Fruit fly (Drosophila melanogaster): ENCODE measurements around the gene Lip2.

Gene Lip2

DNA sequence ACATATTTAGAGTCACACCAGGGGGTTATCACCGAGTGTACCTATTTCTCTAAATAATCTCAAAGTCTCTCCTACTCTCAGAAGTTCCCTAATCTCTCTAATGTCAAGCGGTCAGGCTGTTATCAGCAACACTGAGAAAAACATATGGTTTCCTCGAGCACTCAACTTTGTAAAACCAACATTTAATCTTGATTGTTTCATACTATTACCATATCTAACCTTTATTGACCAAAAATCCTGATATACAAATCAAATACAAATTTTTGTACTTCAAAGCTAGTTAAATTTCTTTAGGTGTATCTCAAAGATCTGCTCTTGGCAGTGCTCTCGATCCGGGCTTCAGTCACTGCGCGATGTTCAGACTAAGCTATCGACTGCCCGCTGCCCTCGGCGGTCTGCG is 6.0 kb downstream of the Lip2 start, which contains the start of gene CG6415:
Gene CG6415, plus strand, starts transcription at position 341 of the 400 bp plus-strand sequence.
- TF ChIP-seq dmrt93B (GFP tag; optimal IDR thresholded peaks at IDR 0.05) (peak; percentile 56), Hr78 (GFP tag; optimal IDR thresholded peaks at IDR 0.05) (no peak), rgr (GFP tag; optimal IDR thresholded peaks at IDR 0.05) (peak; percentile 86), usp (GFP tag; optimal IDR thresholded peaks at IDR 0.05) (no peak), CrebA (GFP tag; optimal IDR thresholded peaks at IDR 0.05; ENCODE audit: borderline replicate concordance) (no peak), Dfd (GFP tag; optimal IDR thresholded peaks at IDR 0.05) (no peak), GATAd (GFP tag; optimal IDR thresholded peaks at IDR 0.05) (no peak), h (GFP tag; optimal IDR thresholded peaks at IDR 0.05) (peak; percentile 92), Sp1 (GFP tag; optimal IDR thresholded peaks at IDR 0.05) (peak; percentile 67), jim (GFP tag; optimal IDR thresholded peaks at IDR 0.05) (no peak), HLH106 (tag; optimal IDR thresholded peaks at IDR 0.05) (peak; percentile 82), brk (GFP tag; optimal IDR thresholded peaks at IDR 0.05) (peak; percentile 47), N (GFP tag; optimal IDR thresholded peaks at IDR 0.05) (no peak), pan (optimal IDR thresholded peaks at IDR 0.05) (no peak), sv (GFP tag; optimal IDR thresholded peaks at IDR 0.05) (peak; percentile 52), dsf (GFP tag; optimal IDR thresholded peaks at IDR 0.05; ENCODE audit: borderline replicate concordance) (no peak), foxo (GFP tag; optimal IDR thresholded peaks at IDR 0.05) (peak; percentile 9 to 81), fru (GFP tag; optimal IDR thresholded peaks at IDR 0.05) (peak; percentile 86), tai (GFP tag; optimal IDR thresholded peaks at IDR 0.05) (no peak), Rel (GFP tag; optimal IDR thresholded peaks at IDR 0.05) (no peak), Rel (tag; optimal IDR thresholded peaks at IDR 0.05) (peak; percentile 40), CG9705 (GFP tag; optimal IDR thresholded peaks at IDR 0.05) (no peak), Hnf4 (GFP tag; optimal IDR thresholded peaks at IDR 0.05) (peak; percentile 76), ey (GFP tag; optimal IDR thresholded peaks at IDR 0.05) (peak; percentile 85), psq (GFP tag; optimal IDR thresholded peaks at IDR 0.05) (peak; percentile 55), Abd-B (GFP tag; optimal IDR thresholded peaks at IDR 0.05) (no peak), Myc (optimal IDR thresholded peaks at IDR 0.05) (no peak), woc (GFP tag; optimal IDR thresholded peaks at IDR 0.05) (peak; percentile 35), Jra (GFP tag; optimal IDR thresholded peaks at IDR 0.05) (peak; percentile 39), Hr83 (GFP tag; optimal IDR thresholded peaks at IDR 0.05; ENCODE audit: poor library complexity, severe bottlenecking) (no peak), br (GFP tag; optimal IDR thresholded peaks at IDR 0.05) (peak; percentile 81), CG32264 (GFP tag; optimal IDR thresholded peaks at IDR 0.05) (peak; percentile 38), Dif (GFP tag; optimal IDR thresholded peaks at IDR 0.05; ENCODE audit: partially characterized antibody) (no peak), OdsH (GFP tag; optimal IDR thresholded peaks at IDR 0.05) (peak; percentile 84)

DNA sequence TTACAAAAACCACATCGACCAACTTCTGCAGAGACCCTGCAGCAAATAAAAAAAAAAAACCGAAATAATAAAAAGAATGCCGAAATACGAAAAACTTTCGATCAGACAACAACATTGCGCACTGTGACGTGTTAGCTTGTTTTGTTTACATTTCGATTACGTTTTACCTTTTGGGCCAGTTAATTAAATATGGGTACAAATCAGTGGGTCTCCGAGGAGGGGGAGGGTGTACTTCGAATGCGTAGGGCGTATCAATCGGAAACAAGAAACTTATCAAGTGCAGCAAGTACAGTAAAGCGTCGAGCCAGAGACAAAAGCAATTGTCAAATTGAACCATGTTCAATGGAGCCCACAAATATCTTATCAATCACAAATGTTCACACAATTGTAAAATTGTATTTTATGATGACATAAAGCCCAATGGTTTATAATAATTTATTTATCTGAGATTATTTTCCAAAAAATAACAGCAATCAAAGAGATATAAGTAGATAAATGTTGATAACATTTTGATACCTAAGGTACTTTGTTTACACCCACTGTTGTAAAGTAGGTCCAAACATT is 7.7 kb downstream of the Lip2 start, which contains the start of gene Lip1:
Gene Lip1, minus strand, starts transcription at position 46 of the 564 bp plus-strand sequence.
- no peak for TF ChIP-seq Rel (GFP tag; optimal IDR thresholded peaks at IDR 0.05)
- no peak for TF ChIP-seq Rel (tag; optimal IDR thresholded peaks at IDR 0.05)
- TF ChIP-seq Hr78 (GFP tag; optimal IDR thresholded peaks at IDR 0.05): no peak
- no peak for TF ChIP-seq sage (GFP tag; optimal IDR thresholded peaks at IDR 0.05)
- TF ChIP-seq ey (GFP tag; optimal IDR thresholded peaks at IDR 0.05): no peak
- no peak for TF ChIP-seq usp (GFP tag; optimal IDR thresholded peaks at IDR 0.05)
- no peak for TF ChIP-seq Abd-B (GFP tag; optimal IDR thresholded peaks at IDR 0.05)
- TF ChIP-seq h (GFP tag; optimal IDR thresholded peaks at IDR 0.05): no peak
- TF ChIP-seq Vsx2 (GFP tag; optimal IDR thresholded peaks at IDR 0.05; ENCODE audit: partially characterized antibody): no peak
- TF ChIP-seq Dif (GFP tag; optimal IDR thresholded peaks at IDR 0.05; ENCODE audit: partially characterized antibody): no peak
- TF ChIP-seq jim (GFP tag; optimal IDR thresholded peaks at IDR 0.05): no peak
- TF ChIP-seq brk (GFP tag; optimal IDR thresholded peaks at IDR 0.05): no peak
- no peak for TF ChIP-seq br (GFP tag; optimal IDR thresholded peaks at IDR 0.05)
- TF ChIP-seq Hnf4 (GFP tag; optimal IDR thresholded peaks at IDR 0.05): no peak
- no peak for TF ChIP-seq Sp1 (GFP tag; optimal IDR thresholded peaks at IDR 0.05)
- TF ChIP-seq CG32264 (GFP tag; optimal IDR thresholded peaks at IDR 0.05): no peak
- TF ChIP-seq dsf (GFP tag; optimal IDR thresholded peaks at IDR 0.05; ENCODE audit: borderline replicate concordance): no peak
- TF ChIP-seq tai (GFP tag; optimal IDR thresholded peaks at IDR 0.05): no peak
- no peak for TF ChIP-seq Hr83 (GFP tag; optimal IDR thresholded peaks at IDR 0.05; ENCODE audit: poor library complexity, severe bottlenecking)
- no peak for TF ChIP-seq HLH106 (tag; optimal IDR thresholded peaks at IDR 0.05)

DNA sequence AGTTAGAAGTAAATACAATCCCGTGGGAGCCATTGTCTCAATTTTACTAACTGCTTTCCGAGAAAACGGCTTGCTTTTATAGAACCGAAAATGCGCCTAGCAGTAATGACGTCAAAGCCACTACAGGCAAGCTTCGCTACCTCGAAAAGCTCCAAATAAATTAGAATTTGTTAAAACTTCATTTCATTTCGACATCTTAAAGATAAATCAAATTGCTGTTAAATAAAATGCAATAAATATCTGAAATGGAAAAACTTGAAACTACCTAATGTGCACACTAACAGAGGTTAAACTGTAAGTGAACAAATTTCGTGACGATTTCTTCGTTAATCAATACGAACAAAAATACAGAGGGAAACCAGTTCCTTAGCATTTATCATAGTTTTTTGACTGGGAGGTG is 11.3 kb downstream of the Lip2 start, which contains the start of gene CG7300:
Gene CG7300, minus strand, starts transcription at position 52 of the 400 bp plus-strand sequence.
- TF ChIP-seq h (GFP tag; optimal IDR thresholded peaks at IDR 0.05): peak; percentile 13
- peak; percentile 8 for TF ChIP-seq sv (GFP tag; optimal IDR thresholded peaks at IDR 0.05)
- no peak for TF ChIP-seq br (GFP tag; optimal IDR thresholded peaks at IDR 0.05)

All from whole organism, wandering third instar larva.